Worm (Caenorhabditis elegans) whole organism, mixed stage, embryonic: ENCODE measurements around the gene Y57E12AR.1.

Experiments used
- M03D4.4 ChIP-seq: sonication (generic microtip); optimal IDR thresholded peaks from 2 replicates; lab custom pipeline; 2017; ENCODE audit warnings: mild to moderate bottlenecking, missing genetic modification characterization, missing compliant biosample characterization
- ceh-39 ChIP-seq: fragments of 150-350 bp; optimal IDR thresholded peaks from 2 replicates; lab custom pipeline; 2014; ENCODE audit warnings: missing biosample characterization, missing genetic modification characterization
- drap-1 ChIP-seq: fragments of 200-800 bp; sonication (Bioruptor generic); optimal IDR thresholded peaks from 3 replicates; lab custom pipeline; 2018; ENCODE audit warnings: mild to moderate bottlenecking, missing genetic modification characterization, missing compliant biosample characterization
- lin-13 ChIP-seq: fragments of 150-350 bp; optimal IDR thresholded peaks from 2 replicates; lab custom pipeline; 2014; ENCODE audit warnings: missing biosample characterization, missing genetic modification characterization
- lsy-2 ChIP-seq: fragments of 150-350 bp; optimal IDR thresholded peaks from 2 replicates; lab custom pipeline; 2014; ENCODE audit warnings: missing biosample characterization, missing genetic modification characterization
- nhr-28 ChIP-seq: fragments of 150-350 bp; optimal IDR thresholded peaks from 2 replicates; lab custom pipeline; 2014; ENCODE audit warnings: missing biosample characterization, missing genetic modification characterization
- pha-4 ChIP-seq: fragments of 150-350 bp; optimal IDR thresholded peaks from 2 replicates; lab custom pipeline; 2018; ENCODE audit warnings: missing biosample characterization, missing genetic modification reagents, missing genetic modification characterization
- snpc-4 ChIP-seq: fragments of 150-350 bp; optimal IDR thresholded peaks from 2 replicates; lab custom pipeline; 2014; ENCODE audit warnings: missing biosample characterization, missing genetic modification characterization
- unc-39 ChIP-seq: fragments of 150-350 bp; optimal IDR thresholded peaks from 2 replicates; lab custom pipeline; 2014; ENCODE audit warnings: missing biosample characterization, missing genetic modification characterization
- unc-62 ChIP-seq: fragments of 150-350 bp; optimal IDR thresholded peaks from 2 replicates; lab custom pipeline; 2014; ENCODE audit warnings: missing biosample characterization, missing genetic modification reagents, missing genetic modification characterization

- TF ChIP-seq lin-13 (tag; lab: Kevin White, UChicago) (no peak), pha-4 (no peak), lsy-2 (no peak), unc-62 (no peak), unc-39 (tag; lab: Kevin White, UChicago) (no peak), ceh-39 (tag; lab: Kevin White, UChicago) (no peak), snpc-4 (tag; lab: Kevin White, UChicago) (no peak), drap-1 (GFP tag; lab: Kevin White, UChicago) (no peak), M03D4.4 (tag; lab: Kevin White, UChicago) (no peak), nhr-28 (no peak)
Measured at ce11 chrV:7111276-7111675, 46.1 kb upstream of the Y57E12AR.1 start.
